Fruit fly (Drosophila melanogaster) whole organism, pupa: Measurements from ENCODE around the gene Wdr37.

Experiments
- CG12605 ChIP-seq: fragments of 200-800 bp; sonication (Bioruptor generic); IDR thresholded peaks from 2 replicates; pipeline ENCODE4 v1.3.6; 2022; ENCODE audit warnings: missing biosample characterization, missing genetic modification characterization
- CG13204 ChIP-seq: fragments of 200-800 bp; sonication (Bioruptor generic); optimal IDR thresholded peaks from 2 replicates; lab custom pipeline; 2018; ENCODE audit warnings: missing biosample characterization, mild to moderate bottlenecking, missing genetic modification characterization, moderate library complexity
- CG8301 ChIP-seq: fragments of 200-800 bp; sonication (Bioruptor generic); optimal IDR thresholded peaks from 2 replicates; lab custom pipeline; 2018; ENCODE audit warnings: missing biosample characterization, mild to moderate bottlenecking, missing genetic modification characterization
- CG9948 ChIP-seq: fragments of 200-800 bp; sonication (Bioruptor generic); optimal IDR thresholded peaks from 2 replicates; lab custom pipeline; 2018; ENCODE audit warnings: missing biosample characterization, mild to moderate bottlenecking, missing genetic modification characterization, moderate library complexity
- Pif1A ChIP-seq: fragments of 200-800 bp; sonication (Bioruptor generic); optimal IDR thresholded peaks from 3 replicates; lab custom pipeline; 2016; ENCODE audit warnings: missing biosample characterization, missing genetic modification characterization
- Pif1B ChIP-seq: fragments of 200-800 bp; sonication (Bioruptor generic); optimal IDR thresholded peaks from 3 replicates; lab custom pipeline; 2016; ENCODE audit warnings: missing biosample characterization, missing genetic modification characterization
- fd96Ca ChIP-seq: fragments of 200-800 bp; sonication (Bioruptor generic); IDR thresholded peaks from 3 replicates; pipeline ENCODE4 v1.3.6; 2022; ENCODE audit warnings: missing biosample characterization, missing genetic modification characterization
- gl ChIP-seq: fragments of 200-800 bp; sonication (Bioruptor generic); optimal IDR thresholded peaks from 2 replicates; lab custom pipeline; 2018; ENCODE audit warnings: missing biosample characterization, mild to moderate bottlenecking, missing genetic modification characterization

DNA sequence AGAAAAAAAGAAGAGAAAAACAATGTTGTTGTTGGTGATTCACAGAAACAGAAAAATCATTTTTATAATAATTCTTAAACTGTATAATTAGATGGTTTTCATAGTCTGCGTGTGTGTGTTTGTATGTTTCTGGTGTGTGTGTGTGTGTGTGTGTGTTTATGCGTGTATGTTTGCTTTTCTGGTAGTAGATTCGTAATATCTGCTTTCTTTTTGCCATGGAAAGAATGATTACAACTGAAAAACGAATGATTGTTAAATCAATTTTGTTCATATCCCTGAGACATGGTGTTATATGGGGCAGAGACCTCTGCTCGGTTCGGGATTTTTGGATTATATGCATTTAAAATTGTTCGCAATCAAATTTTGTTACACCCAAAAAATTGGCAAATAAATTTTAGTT is 20.8 kb upstream of the Wdr37 start:
- TF ChIP-seq CG8301 (tag; lab: Kevin White, UChicago) (no peak), Pif1A (GFP tag; lab: Kevin White, UChicago) (no peak), gl (no peak), CG12605 (GFP tag; lab: Robert Waterston, UW) (no peak), CG9948 (no peak), Pif1B (no peak), fd96Ca (GFP tag; lab: Robert Waterston, UW) (no peak), CG13204 (GFP tag; lab: Kevin White, UChicago) (no peak)
